Worm (Caenorhabditis elegans) whole organism, early embryonic: ENCODE results near the gene nuo-4.

ENCODE experiments used
- ama-1 ChIP-seq: fragments of 150-350 bp; optimal IDR thresholded peaks from 2 replicates; lab custom pipeline; 2014
- flt-1 ChIP-seq: fragments of 200-800 bp; sonication (Bioruptor generic); IDR thresholded peaks from 2 replicates; pipeline ENCODE4 v1.3.6; 2022; ENCODE audit warnings: missing genetic modification characterization, missing compliant biosample characterization

DNA sequence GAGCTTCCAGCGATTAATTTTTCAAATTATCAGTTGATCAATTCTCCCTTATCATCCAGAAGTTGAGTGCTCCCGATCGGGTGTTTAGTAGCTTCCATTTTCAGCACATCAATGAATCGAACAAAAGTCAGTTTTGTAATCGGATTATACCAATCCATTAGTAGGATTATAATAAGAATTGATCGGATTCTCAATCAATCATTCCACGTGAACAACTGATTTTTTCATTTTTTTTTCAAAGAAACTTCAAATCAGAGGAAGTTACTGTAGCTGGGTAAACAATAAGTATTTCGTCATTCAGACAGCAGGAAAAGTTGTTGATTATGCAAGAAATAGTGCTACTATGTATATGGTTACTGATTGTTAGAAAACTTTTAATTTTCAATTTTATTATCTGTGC, 51.8 kb downstream of the nuo-4 start:
- TF ChIP-seq ama-1 (lab: Kevin White, UChicago) = no peak
- TF ChIP-seq flt-1 (GFP tag; lab: Robert Waterston, UW) = no peak
